Worm (Caenorhabditis elegans) whole organism, L4/young adult: Measurements from ENCODE around the gene dtmk-1.

Experiments
- W03F9.2 ChIP-seq: fragments of 150-350 bp; optimal IDR thresholded peaks from 2 replicates; lab custom pipeline; 2014; ENCODE audit warnings: missing biosample characterization, missing genetic modification characterization
- dao-5 ChIP-seq: sonication (generic microtip); optimal IDR thresholded peaks from 2 replicates; lab custom pipeline; 2016; ENCODE audit warnings: missing genotype, missing genetic modification characterization, moderate library complexity, missing compliant biosample characterization
- him-1 ChIP-seq: sonication (generic microtip); optimal IDR thresholded peaks from 2 replicates; lab custom pipeline; 2016; ENCODE audit warnings: missing genotype, missing genetic modification reagents, missing genetic modification characterization, missing compliant biosample characterization

- TF ChIP-seq him-1 (tag; lab: Kevin White, UChicago) (no peak), dao-5 (no peak), W03F9.2 (tag; lab: Kevin White, UChicago) (no peak)
Observed at ce11 chrII:9990812-9991211, 23.9 kb upstream of the dtmk-1 start, which contains the start of gene lec-3.
